Worm (Caenorhabditis elegans) whole organism, L3 larva: ENCODE measurements around the gene EEED8.2.

Experiments
- ZK546.5 ChIP-seq: sonication (generic microtip); optimal IDR thresholded peaks from 2 replicates; lab custom pipeline; 2017; ENCODE audit warnings: missing biosample characterization, missing genetic modification characterization
- aly-2 ChIP-seq: fragments of 150-350 bp; optimal IDR thresholded peaks from 2 replicates; lab custom pipeline; 2014; ENCODE audit warnings: missing biosample characterization, missing genetic modification characterization
- elt-1 ChIP-seq: fragments of 150-350 bp; optimal IDR thresholded peaks from 2 replicates; lab custom pipeline; 2014; ENCODE audit warnings: missing biosample characterization, missing genetic modification characterization
- nhr-23 ChIP-seq: fragments of 150-350 bp; optimal IDR thresholded peaks from 2 replicates; lab custom pipeline; 2014; ENCODE audit warnings: missing biosample characterization, missing genetic modification reagents, missing genetic modification characterization
- pha-4 ChIP-seq: fragments of 150-350 bp; optimal IDR thresholded peaks from 2 replicates; lab custom pipeline; 2014; ENCODE audit warnings: missing biosample characterization, missing genetic modification reagents, missing genetic modification characterization

ce11 chrII:5417905-5418304 is 1.4 kb downstream of the EEED8.2 start:
- no peak for TF ChIP-seq ZK546.5
- no peak for TF ChIP-seq aly-2 (tag; lab: Kevin White, UChicago)
- no peak for TF ChIP-seq pha-4
- no peak for TF ChIP-seq elt-1
- no peak for TF ChIP-seq nhr-23 (tag; lab: Kevin White, UChicago)
